Worm (Caenorhabditis elegans) whole organism, L1 larva: Measurements from ENCODE around the gene Y55F3AM.9.

ENCODE experiments used
- C04F5.9 ChIP-seq: sonication (generic microtip); optimal IDR thresholded peaks from 2 replicates; lab custom pipeline; 2016; ENCODE audit warnings: missing genetic modification characterization, missing compliant biosample characterization
- C16A3.4 ChIP-seq: fragments of 150-350 bp; optimal IDR thresholded peaks from 2 replicates; lab custom pipeline; 2014; ENCODE audit warnings: missing biosample characterization, missing genetic modification characterization
- F16B12.6 ChIP-seq: fragments of 150-350 bp; optimal IDR thresholded peaks from 2 replicates; lab custom pipeline; 2014; ENCODE audit warnings: missing biosample characterization, missing genetic modification characterization
- aha-1 ChIP-seq: fragments of 150-350 bp; optimal IDR thresholded peaks from 2 replicates; lab custom pipeline; 2014; ENCODE audit warnings: missing biosample characterization, missing genetic modification characterization
- alr-1 ChIP-seq: fragments of 200-800 bp; sonication (Bioruptor generic); optimal IDR thresholded peaks from 2 replicates; lab custom pipeline; 2018; ENCODE audit warnings: borderline replicate concordance, mild to moderate bottlenecking, missing genetic modification characterization, missing compliant biosample characterization
- aly-2 ChIP-seq: fragments of 150-350 bp; optimal IDR thresholded peaks from 2 replicates; lab custom pipeline; 2014; ENCODE audit warnings: missing biosample characterization, missing genetic modification characterization
- ama-1 ChIP-seq: fragments of 150-350 bp; optimal IDR thresholded peaks from 2 replicates; lab custom pipeline; 2014
- blmp-1 ChIP-seq: fragments of 150-350 bp; optimal IDR thresholded peaks from 2 replicates; lab custom pipeline; 2014; ENCODE audit warnings: missing biosample characterization, missing genetic modification characterization
- ceh-82 ChIP-seq, 3 experiments: fragments of 150-350 bp in 1 of 3; sonication (generic microtip) in 2 of 3; optimal IDR thresholded peaks; 2 replicates each; lab custom pipeline; 2014 to 2017; ENCODE audit warnings: missing biosample characterization in 3 of 3, missing genetic modification characterization in 3 of 3
- ceh-90 ChIP-seq: sonication (generic microtip); optimal IDR thresholded peaks from 2 replicates; lab custom pipeline; 2016; ENCODE audit warnings: missing genetic modification characterization, missing compliant biosample characterization
- ces-1 ChIP-seq: fragments of 150-350 bp; optimal IDR thresholded peaks from 2 replicates; lab custom pipeline; 2014; ENCODE audit warnings: missing biosample characterization, missing genetic modification reagents, missing genetic modification characterization
- dpl-1 ChIP-seq, 3 experiments: fragments of 150-350 bp in 2 of 3; sonication (generic microtip) in 1 of 3; optimal IDR thresholded peaks; 2 replicates each; lab custom pipeline; 2014 to 2017; ENCODE audit warnings: missing biosample characterization in 3 of 3, missing genetic modification characterization in 3 of 3, missing genetic modification reagents in 3 of 3
- efl-1 ChIP-seq, 4 experiments: fragments of 150-350 bp; optimal IDR thresholded peaks in 3 of 4; peaks in 1 of 4; 1 replicate in 1 of 4; 2 replicates in 3 of 4; lab custom pipeline; 2014; ENCODE audit warnings: missing biosample characterization in 2 of 4, missing genetic modification characterization in 2 of 4, missing genetic modification reagents in 2 of 4
- elt-2 ChIP-seq: sonication (generic microtip); optimal IDR thresholded peaks from 2 replicates; lab custom pipeline; 2016; ENCODE audit warnings: missing genetic modification characterization, mild to moderate bottlenecking, inconsistent platforms, missing compliant biosample characterization, missing genetic modification reagents
- elt-3 ChIP-seq, 6 experiments: fragments of 150-350 bp in 1 of 6; sonication (generic microtip); optimal IDR thresholded peaks; 2 replicates each; lab custom pipeline; 2017 to 2018; ENCODE audit warnings: missing biosample characterization in 6 of 6, missing genetic modification characterization in 6 of 6, inconsistent platforms in 1 of 6
- ets-5 ChIP-seq: fragments of 200-800 bp; sonication (Bioruptor generic); IDR thresholded peaks from 2 replicates; pipeline ENCODE4 v1.3.6; 2022; ENCODE audit warnings: missing genetic modification characterization, missing compliant biosample characterization
- fkh-4 ChIP-seq: sonication (generic microtip); optimal IDR thresholded peaks from 2 replicates; lab custom pipeline; 2016; ENCODE audit warnings: missing compliant biosample characterization, missing genetic modification characterization, borderline replicate concordance
- fkh-8 ChIP-seq: sonication (generic microtip); optimal IDR thresholded peaks from 2 replicates; lab custom pipeline; 2016; ENCODE audit warnings: mild to moderate bottlenecking, missing genetic modification characterization, missing compliant biosample characterization
- grh-1 ChIP-seq: fragments of 200-800 bp; sonication (Bioruptor generic); IDR thresholded peaks from 2 replicates; pipeline ENCODE4 v1.3.6; 2022; ENCODE audit warnings: missing genetic modification reagents, missing genetic modification characterization, missing compliant biosample characterization
- hlh-4 ChIP-seq: sonication (generic microtip); optimal IDR thresholded peaks from 2 replicates; lab custom pipeline; 2016; ENCODE audit warnings: mild to moderate bottlenecking, missing genetic modification characterization, missing compliant biosample characterization
- isw-1 ChIP-seq: fragments of 200-800 bp; sonication (Bioruptor generic); IDR thresholded peaks from 2 replicates; pipeline ENCODE4 v1.3.6; 2022; ENCODE audit warnings: missing genetic modification characterization, missing compliant biosample characterization
- jun-1 ChIP-seq: fragments of 150-350 bp; optimal IDR thresholded peaks from 2 replicates; lab custom pipeline; 2014; ENCODE audit warnings: missing biosample characterization, missing genetic modification reagents, missing genetic modification characterization
- lin-13 ChIP-seq: fragments of 150-350 bp; optimal IDR thresholded peaks from 2 replicates; lab custom pipeline; 2014; ENCODE audit warnings: missing biosample characterization, missing genetic modification reagents, missing genetic modification characterization
- lin-14 ChIP-seq: fragments of 200-800 bp; sonication (Bioruptor generic); optimal IDR thresholded peaks from 2 replicates; lab custom pipeline; 2018; ENCODE audit warnings: mild to moderate bottlenecking, missing genetic modification characterization, moderate library complexity, missing compliant biosample characterization
- lin-15B ChIP-seq: fragments of 150-350 bp; sonication (generic microtip); optimal IDR thresholded peaks from 3 replicates; lab custom pipeline; 2014; ENCODE audit warnings: missing biosample characterization, missing genetic modification characterization
- lin-35 ChIP-seq, 2 experiments: fragments of 150-350 bp; optimal IDR thresholded peaks; 2 replicates each; lab custom pipeline; 2014; ENCODE audit warnings: missing biosample characterization in 2 of 2, missing genetic modification characterization in 2 of 2, missing genetic modification reagents in 2 of 2
- lsy-2 ChIP-seq, 2 experiments: fragments of 150-350 bp; optimal IDR thresholded peaks; 2 replicates each; lab custom pipeline; 2014; ENCODE audit warnings: missing biosample characterization in 2 of 2, missing genetic modification characterization in 2 of 2
- mdl-1 ChIP-seq, 2 experiments: fragments of 150-350 bp; optimal IDR thresholded peaks; 2 replicates each; lab custom pipeline; 2014 to 2017; ENCODE audit warnings: missing biosample characterization in 2 of 2, missing genetic modification characterization in 2 of 2, inconsistent platforms in 1 of 2
- mep-1 ChIP-seq: fragments of 150-350 bp; optimal IDR thresholded peaks from 2 replicates; lab custom pipeline; 2014; ENCODE audit warnings: missing biosample characterization, missing genetic modification characterization
- nhr-11 ChIP-seq: fragments of 150-350 bp; optimal IDR thresholded peaks from 2 replicates; lab custom pipeline; 2014; ENCODE audit warnings: missing biosample characterization, missing genetic modification characterization
- nhr-19 ChIP-seq: fragments of 200-800 bp; sonication (Bioruptor generic); conservative IDR thresholded peaks from 2 replicates; pipeline ENCODE4 v1.3.6; 2022; ENCODE audit warnings: missing genetic modification characterization, missing compliant biosample characterization
- nhr-20 ChIP-seq: sonication (generic microtip); optimal IDR thresholded peaks from 2 replicates; lab custom pipeline; 2016; ENCODE audit warnings: mild to moderate bottlenecking, missing genetic modification characterization, missing compliant biosample characterization
- nhr-237 ChIP-seq: fragments of 150-350 bp; optimal IDR thresholded peaks from 2 replicates; lab custom pipeline; 2014; ENCODE audit warnings: missing biosample characterization, missing genetic modification characterization
- nhr-47 ChIP-seq: sonication (generic microtip); optimal IDR thresholded peaks from 2 replicates; lab custom pipeline; 2016; ENCODE audit warnings: mild to moderate bottlenecking, missing genetic modification characterization, moderate library complexity, missing compliant biosample characterization
- nhr-77 ChIP-seq: fragments of 150-350 bp; optimal IDR thresholded peaks from 2 replicates; lab custom pipeline; 2014; ENCODE audit warnings: missing biosample characterization, missing genetic modification characterization
- nhr-85 ChIP-seq: sonication (generic microtip); peaks from one replicate; lab custom pipeline; 2016; ENCODE audit warnings: missing genetic modification characterization, inconsistent platforms, missing compliant biosample characterization
- pqm-1 ChIP-seq: sonication (generic microtip); optimal IDR thresholded peaks from 3 replicates; lab custom pipeline; 2017; ENCODE audit warnings: missing biosample characterization, missing genetic modification characterization
- rnt-1 ChIP-seq: sonication (generic microtip); optimal IDR thresholded peaks from 2 replicates; lab custom pipeline; 2016; ENCODE audit warnings: mild to moderate bottlenecking, missing genetic modification characterization, moderate library complexity, missing compliant biosample characterization
- snpc-4 ChIP-seq: fragments of 150-350 bp; optimal IDR thresholded peaks from 2 replicates; lab custom pipeline; 2014; ENCODE audit warnings: missing biosample characterization, missing genetic modification characterization
- snu-23 ChIP-seq: sonication (generic microtip); optimal IDR thresholded peaks from 2 replicates; lab custom pipeline; 2016; ENCODE audit warnings: missing genetic modification characterization, missing compliant biosample characterization
- sptf-1 ChIP-seq: fragments of 150-350 bp; optimal IDR thresholded peaks from 2 replicates; lab custom pipeline; 2014; ENCODE audit warnings: missing biosample characterization, missing genetic modification characterization
- sup-37 ChIP-seq: fragments of 200-800 bp; sonication (Bioruptor generic); optimal IDR thresholded peaks from 2 replicates; lab custom pipeline; 2018; ENCODE audit warnings: mild to moderate bottlenecking, missing genetic modification characterization, missing compliant biosample characterization
- swsn-7 ChIP-seq: sonication (generic microtip); optimal IDR thresholded peaks from 2 replicates; lab custom pipeline; 2016; ENCODE audit warnings: missing genetic modification characterization, missing compliant biosample characterization
- tbx-2 ChIP-seq: sonication (generic microtip); optimal IDR thresholded peaks from 2 replicates; lab custom pipeline; 2016; ENCODE audit warnings: missing genetic modification characterization, missing compliant biosample characterization
- tlp-1 ChIP-seq: fragments of 150-350 bp; optimal IDR thresholded peaks from 2 replicates; lab custom pipeline; 2014; ENCODE audit warnings: missing biosample characterization, missing genetic modification characterization
- unc-62 ChIP-seq: fragments of 150-350 bp; optimal IDR thresholded peaks from 2 replicates; lab custom pipeline; 2014; ENCODE audit warnings: missing biosample characterization, missing genetic modification reagents, missing genetic modification characterization
- xbp-1 ChIP-seq: sonication (generic microtip); optimal IDR thresholded peaks from 2 replicates; lab custom pipeline; 2016; ENCODE audit warnings: missing genetic modification characterization, missing compliant biosample characterization
- ztf-11 ChIP-seq, 2 experiments: sonication (generic microtip); optimal IDR thresholded peaks; 2 replicates each; lab custom pipeline; 2016 to 2017; ENCODE audit warnings: missing genetic modification characterization in 2 of 2, missing biosample characterization in 1 of 2, missing compliant biosample characterization in 1 of 2

Y55F3AM.9 gene

ce11 chrIV:1055734-1056133 is 46.2 kb upstream of the Y55F3AM.9 start:
- TF ChIP-seq C16A3.4 = no peak
- no peak for TF ChIP-seq elt-2 (tag; lab: Kevin White, UChicago)
- TF ChIP-seq unc-62 (GFP tag; lab: Kevin White, UChicago) = no peak
- TF ChIP-seq alr-1 (tag; lab: Kevin White, UChicago) = no peak
- no peak for TF ChIP-seq nhr-237 (tag; lab: Kevin White, UChicago)
- TF ChIP-seq swsn-7 (tag; lab: Kevin White, UChicago) = no peak
- TF ChIP-seq ces-1 (GFP tag; lab: Kevin White, UChicago) = no peak
- no peak for TF ChIP-seq tlp-1 (tag; lab: Kevin White, UChicago)
- TF ChIP-seq sptf-1 (tag; lab: Kevin White, UChicago) = no peak
- no peak for TF ChIP-seq grh-1 (GFP tag; lab: Robert Waterston, UW)
- no peak for TF ChIP-seq rnt-1 (tag; lab: Kevin White, UChicago)
- TF ChIP-seq isw-1 (GFP tag; lab: Robert Waterston, UW) = no peak
- no peak for TF ChIP-seq jun-1
- no peak for TF ChIP-seq nhr-77
- no peak for TF ChIP-seq mep-1 (tag; lab: Kevin White, UChicago)
- no peak for TF ChIP-seq pqm-1
- TF ChIP-seq lin-14 (GFP tag; lab: Kevin White, UChicago) = no peak
- no peak for TF ChIP-seq lin-13 (GFP tag; lab: Kevin White, UChicago)

- no peak for TF ChIP-seq ztf-11 (tag; optimal IDR thresholded peaks at IDR 0.05; lab: Kevin White, UChicago)
- no peak for TF ChIP-seq fkh-8
- no peak for TF ChIP-seq unc-62 (GFP tag; lab: Kevin White, UChicago)
- TF ChIP-seq lin-35 (GFP tag; optimal IDR thresholded peaks at IDR 0.05; lab: Kevin White, UChicago) = peak; percentile 46 to 59
- peak; percentile 19 for TF ChIP-seq snpc-4 (tag; lab: Kevin White, UChicago)
- no peak for TF ChIP-seq ets-5 (GFP tag; lab: Robert Waterston, UW)
- TF ChIP-seq dpl-1 (GFP tag; optimal IDR thresholded peaks at IDR 0.05; lab: Kevin White, UChicago) = peak; percentile 26 to 62 (median 47)
- peak; percentile 2 for TF ChIP-seq nhr-20
- TF ChIP-seq lin-15B (tag; lab: Kevin White, UChicago) = peak; percentile 2
- TF ChIP-seq efl-1 (optimal IDR thresholded peaks at IDR 0.05; lab: Kevin White, UChicago) = peak; percentile 48 to 63
- TF ChIP-seq efl-1 (GFP tag; optimal IDR thresholded peaks at IDR 0.05 in 1 of 2; lab: Kevin White, UChicago) = peak; percentile 60 to 91
- TF ChIP-seq mep-1 (tag; lab: Kevin White, UChicago) = no peak
- TF ChIP-seq nhr-85 (tag; lab: Kevin White, UChicago) = peak; percentile 74
- peak; percentile 49 to 69 for TF ChIP-seq lsy-2 (tag; optimal IDR thresholded peaks at IDR 0.05; lab: Kevin White, UChicago)
- peak in 2 of 3 experiments; percentile 36 to 53 for TF ChIP-seq ceh-82 (tag; optimal IDR thresholded peaks at IDR 0.05; lab: Kevin White, UChicago)
- no peak for TF ChIP-seq fkh-4 (tag; lab: Kevin White, UChicago)
- peak; percentile 20; the same call in 1 of the 2 replicates for TF ChIP-seq isw-1 (GFP tag; lab: Robert Waterston, UW)
- no peak for TF ChIP-seq ceh-90
- no peak for TF ChIP-seq aha-1 (tag; lab: Kevin White, UChicago)
- TF ChIP-seq aly-2 (tag; lab: Kevin White, UChicago) = peak; percentile 7
- no peak for TF ChIP-seq nhr-11 (tag; lab: Kevin White, UChicago)
- no peak for TF ChIP-seq sup-37 (GFP tag; lab: Kevin White, UChicago)
- no peak for TF ChIP-seq mdl-1 (tag; optimal IDR thresholded peaks at IDR 0.05; lab: Kevin White, UChicago)
- peak; percentile 6 for TF ChIP-seq rnt-1 (tag; lab: Kevin White, UChicago)
- no peak for TF ChIP-seq ama-1 (lab: Kevin White, UChicago)
- TF ChIP-seq elt-3 (tag; optimal IDR thresholded peaks at IDR 0.05; lab: Kevin White, UChicago) = no peak
- peak; percentile 21 for TF ChIP-seq blmp-1 (tag; lab: Kevin White, UChicago)
- no peak for TF ChIP-seq hlh-4 (tag; lab: Kevin White, UChicago)
- TF ChIP-seq nhr-19 (GFP tag; lab: Robert Waterston, UW) = 0 out of 2 replicates have a peak, but pooled peaks have one; percentile 20
- peak; percentile 45 for TF ChIP-seq C04F5.9 (tag; lab: Kevin White, UChicago)
- no peak for TF ChIP-seq F16B12.6 (tag; lab: Kevin White, UChicago)
- peak; percentile 51 for TF ChIP-seq nhr-47
- TF ChIP-seq ces-1 (GFP tag; lab: Kevin White, UChicago) = no peak
- peak; percentile 53 for TF ChIP-seq snu-23 (GFP tag; lab: Kevin White, UChicago)
- TF ChIP-seq lin-13 (GFP tag; lab: Kevin White, UChicago) = no peak
- TF ChIP-seq tbx-2 (tag; lab: Kevin White, UChicago) = peak; percentile 29
- TF ChIP-seq C16A3.4 = peak; percentile 12
- peak; percentile 31 for TF ChIP-seq swsn-7 (tag; lab: Kevin White, UChicago)
- TF ChIP-seq xbp-1 (tag; lab: Kevin White, UChicago) = peak; percentile 37
Observed at ce11 chrIV:1054736-1055135, 45.2 kb upstream of the Y55F3AM.9 start, which contains the start of gene dcap-1. Gene dcap-1 (minus strand): TSS chrIV:1054794.
